Fruit fly (Drosophila melanogaster) whole organism, embryonic: Measurements from ENCODE around the gene WASp.

Source experiments
- Abd-B ChIP-seq: fragments of 200-800 bp; sonication (Bioruptor generic); optimal IDR thresholded peaks from 2 replicates; lab custom pipeline; 2018; ENCODE audit warnings: missing biosample characterization, mild to moderate bottlenecking, missing genetic modification characterization, moderate library complexity
- CG10543 ChIP-seq: fragments of 200-800 bp; sonication (Bioruptor generic); optimal IDR thresholded peaks from 3 replicates; lab custom pipeline; 2017; ENCODE audit warnings: missing biosample characterization, mild to moderate bottlenecking, missing genetic modification characterization, moderate library complexity
- CG15479 ChIP-seq: fragments of 200-800 bp; sonication (Bioruptor generic); optimal IDR thresholded peaks from 3 replicates; lab custom pipeline; 2019; ENCODE audit warnings: missing biosample characterization, mild to moderate bottlenecking, missing genetic modification characterization, moderate library complexity
- CG15601 ChIP-seq: fragments of 200-800 bp; sonication (Bioruptor generic); optimal IDR thresholded peaks from 3 replicates; lab custom pipeline; 2019; ENCODE audit warnings: missing biosample characterization, mild to moderate bottlenecking, missing genetic modification characterization, moderate library complexity
- CG16813 ChIP-seq: fragments of 200-800 bp; sonication (Bioruptor generic); IDR thresholded peaks from 3 replicates; pipeline ENCODE4 v1.3.6; 2022; ENCODE audit warnings: missing biosample characterization, missing genetic modification characterization; ENCODE audit not compliant: partially characterized antibody
- CG1832 ChIP-seq: fragments of 200-800 bp; sonication (Bioruptor generic); optimal IDR thresholded peaks from 2 replicates; lab custom pipeline; 2017; ENCODE audit warnings: missing biosample characterization, mild to moderate bottlenecking, missing genetic modification characterization, inconsistent platforms
- CG2199 ChIP-seq: fragments of 200-800 bp; sonication (Bioruptor generic); IDR thresholded peaks from 3 replicates; pipeline ENCODE4 v1.3.6; 2022; ENCODE audit warnings: missing biosample characterization, missing genetic modification characterization
- CG2889 ChIP-seq: fragments of 200-800 bp; sonication (Bioruptor generic); IDR thresholded peaks from 3 replicates; pipeline ENCODE4 v1.3.6; 2022; ENCODE audit warnings: missing biosample characterization, missing genetic modification characterization
- CG6791 ChIP-seq: fragments of 200-800 bp; sonication (Bioruptor generic); IDR thresholded peaks from 3 replicates; pipeline ENCODE4 v1.3.6; 2022; ENCODE audit warnings: missing biosample characterization, missing genetic modification characterization; ENCODE audit not compliant: partially characterized antibody
- CG7745 ChIP-seq: fragments of 200-800 bp; sonication (Bioruptor generic); optimal IDR thresholded peaks from 2 replicates; lab custom pipeline; 2018; ENCODE audit warnings: missing biosample characterization, mild to moderate bottlenecking, missing genetic modification characterization, moderate library complexity
- CG7987 ChIP-seq: fragments of 200-800 bp; sonication (Bioruptor generic); optimal IDR thresholded peaks from 2 replicates; lab custom pipeline; 2018; ENCODE audit warnings: missing biosample characterization, mild to moderate bottlenecking, missing genetic modification characterization, moderate library complexity
- CG8359 ChIP-seq: fragments of 200-800 bp; sonication (Bioruptor generic); optimal IDR thresholded peaks from 2 replicates; lab custom pipeline; 2017; ENCODE audit warnings: missing biosample characterization, mild to moderate bottlenecking, missing genetic modification characterization, borderline replicate concordance
- CG9215 ChIP-seq: fragments of 200-800 bp; sonication (Bioruptor generic); IDR thresholded peaks from 2 replicates; pipeline ENCODE4 v1.3.6; 2022; ENCODE audit warnings: missing biosample characterization, missing genetic modification characterization
- CHES-1-like ChIP-seq: fragments of 200-800 bp; sonication (Bioruptor generic); optimal IDR thresholded peaks from 2 replicates; lab custom pipeline; 2016; ENCODE audit warnings: missing biosample characterization, missing genetic modification characterization
- D ChIP-seq, 2 experiments: fragments of 200-800 bp in 1 of 2; fragments of >200 bp in 1 of 2; sonication (Bioruptor generic) in 1 of 2; optimal IDR thresholded peaks; 2 replicates in 1 of 2; 3 replicates in 1 of 2; lab custom pipeline; 2017; ENCODE audit warnings: mild to moderate bottlenecking in 1 of 2, missing biosample characterization in 1 of 2, missing genetic modification characterization in 1 of 2, missing genetic modification reagents in 1 of 2
- Dip2 ChIP-seq: fragments of 200-800 bp; sonication (Bioruptor generic); IDR thresholded peaks from 2 replicates; pipeline ENCODE4 v1.3.6; 2022; ENCODE audit warnings: missing biosample characterization, missing genetic modification characterization
- Fer2 ChIP-seq: fragments of 200-800 bp; sonication (Bioruptor generic); optimal IDR thresholded peaks from 2 replicates; lab custom pipeline; 2018; ENCODE audit warnings: missing biosample characterization, mild to moderate bottlenecking, missing genetic modification characterization, moderate library complexity
- H15 ChIP-seq: fragments of 200-800 bp; sonication (Bioruptor generic); IDR thresholded peaks from 3 replicates; pipeline ENCODE4 v1.3.6; 2022; ENCODE audit warnings: missing biosample characterization, missing genetic modification characterization
- Hand ChIP-seq: fragments of 200-800 bp; sonication (Bioruptor generic); optimal IDR thresholded peaks from 2 replicates; lab custom pipeline; 2017; ENCODE audit warnings: mild to moderate bottlenecking, missing biosample characterization, missing genetic modification reagents, missing genetic modification characterization
- Hr51 ChIP-seq, 2 experiments: fragments of 200-800 bp; sonication (Bioruptor generic); optimal IDR thresholded peaks; 2 replicates in 1 of 2; 3 replicates in 1 of 2; lab custom pipeline; 2016 to 2018; ENCODE audit warnings: missing biosample characterization in 2 of 2, missing genetic modification characterization in 2 of 2, mild to moderate bottlenecking in 1 of 2, moderate library complexity in 1 of 2
- Hr78 ChIP-seq, 2 experiments: fragments of 200-800 bp in 1 of 2; fragments of >200 bp in 1 of 2; sonication (Bioruptor generic) in 1 of 2; optimal IDR thresholded peaks; 2 replicates each; lab custom pipeline; 2017 to 2019; ENCODE audit warnings: missing biosample characterization in 2 of 2, missing genetic modification characterization in 2 of 2, mild to moderate bottlenecking in 1 of 2, moderate library complexity in 1 of 2
- Med ChIP-seq: fragments of 200-800 bp; sonication (Bioruptor generic); peaks from one replicate; lab custom pipeline; 2016; ENCODE audit warnings: missing biosample characterization, missing genetic modification characterization, mild to moderate bottlenecking, inconsistent platforms, moderate library complexity
- abd-A ChIP-seq: fragments of 200-800 bp; sonication (Bioruptor generic); optimal IDR thresholded peaks from 3 replicates; lab custom pipeline; 2019; ENCODE audit warnings: missing biosample characterization, mild to moderate bottlenecking, missing genetic modification characterization, moderate library complexity
- chinmo ChIP-seq: fragments of 200-800 bp; sonication (Bioruptor generic); IDR thresholded peaks from 4 replicates; pipeline ENCODE4 v1.3.6; 2022; ENCODE audit warnings: missing biosample characterization, missing genetic modification characterization; ENCODE audit not compliant: partially characterized antibody
- corto ChIP-seq: fragments of 200-800 bp; sonication (Bioruptor generic); optimal IDR thresholded peaks from 2 replicates; lab custom pipeline; 2016; ENCODE audit warnings: missing biosample characterization, mild to moderate bottlenecking, missing genetic modification characterization, moderate library complexity
- crol ChIP-seq: fragments of 200-800 bp; sonication (Bioruptor generic); IDR thresholded peaks from 2 replicates; pipeline ENCODE4 v1.3.6; 2022; ENCODE audit warnings: missing biosample characterization, missing genetic modification characterization
- crp ChIP-seq, 2 experiments: fragments of 200-800 bp; sonication (Bioruptor generic); optimal IDR thresholded peaks; 2 replicates in 1 of 2; 3 replicates in 1 of 2; lab custom pipeline; 2017; ENCODE audit warnings: missing biosample characterization in 2 of 2, missing genetic modification characterization in 2 of 2, mild to moderate bottlenecking in 1 of 2, moderate library complexity in 1 of 2
- grn ChIP-seq: fragments of 200-800 bp; sonication (Bioruptor generic); optimal IDR thresholded peaks from 3 replicates; lab custom pipeline; 2017; ENCODE audit warnings: missing biosample characterization, missing genetic modification characterization
- h ChIP-seq: fragments of >200 bp; optimal IDR thresholded peaks from 2 replicates; lab custom pipeline; 2017
- kni ChIP-seq: fragments of 200-800 bp; sonication (Bioruptor generic); optimal IDR thresholded peaks from 3 replicates; lab custom pipeline; 2017; ENCODE audit warnings: mild to moderate bottlenecking, missing biosample characterization, missing genetic modification reagents, missing genetic modification characterization
- nom ChIP-seq: fragments of 200-800 bp; sonication (Bioruptor generic); optimal IDR thresholded peaks from 2 replicates; lab custom pipeline; 2017; ENCODE audit warnings: missing biosample characterization, missing genetic modification characterization, mild to moderate bottlenecking, moderate library complexity, missing genetic modification reagents
- pfk ChIP-seq: fragments of 200-800 bp; sonication (Bioruptor generic); optimal IDR thresholded peaks from 2 replicates; lab custom pipeline; 2018; ENCODE audit warnings: missing biosample characterization, mild to moderate bottlenecking, missing genetic modification characterization, moderate library complexity
- psq ChIP-seq: fragments of 200-800 bp; sonication (Bioruptor generic); optimal IDR thresholded peaks from 2 replicates; lab custom pipeline; 2017; ENCODE audit warnings: missing biosample characterization, missing genetic modification characterization
- sd ChIP-seq: fragments of 200-800 bp; sonication (Bioruptor generic); optimal IDR thresholded peaks from 3 replicates; lab custom pipeline; 2018; ENCODE audit warnings: missing biosample characterization, mild to moderate bottlenecking, missing genetic modification characterization, moderate library complexity
- sens ChIP-seq: fragments of 200-800 bp; sonication (Bioruptor generic); peaks from one replicate; lab custom pipeline; 2016; ENCODE audit warnings: missing biosample characterization, missing genetic modification characterization
- sob ChIP-seq: fragments of 200-800 bp; sonication (Bioruptor generic); IDR thresholded peaks from 2 replicates; pipeline ENCODE4 v1.3.6; 2022; ENCODE audit warnings: missing biosample characterization, missing genetic modification characterization
- sqz ChIP-seq: fragments of 200-800 bp; sonication (Bioruptor generic); optimal IDR thresholded peaks from 3 replicates; lab custom pipeline; 2018; ENCODE audit warnings: missing biosample characterization, mild to moderate bottlenecking, missing genetic modification characterization
- tap ChIP-seq: fragments of 200-800 bp; optimal IDR thresholded peaks from 3 replicates; lab custom pipeline; 2019; ENCODE audit warnings: missing biosample characterization, mild to moderate bottlenecking, missing genetic modification characterization, moderate library complexity
- yki ChIP-seq: fragments of >200 bp; optimal IDR thresholded peaks from 3 replicates; lab custom pipeline; 2018
- z ChIP-seq: fragments of 200-800 bp; sonication (Bioruptor generic); IDR thresholded peaks from 3 replicates; pipeline ENCODE4 v1.3.6; 2022; ENCODE audit warnings: missing biosample characterization, missing genetic modification characterization
- zen2 ChIP-seq: fragments of 200-800 bp; sonication (Bioruptor generic); IDR thresholded peaks from 3 replicates; pipeline ENCODE4 v1.3.6; 2022; ENCODE audit warnings: missing biosample characterization, missing genetic modification characterization; ENCODE audit not compliant: partially characterized antibody

Gene WASp

dm6 chr3R:28861309-28862157, 29.7 kb upstream of the WASp start (continued):
- TF ChIP-seq sens (GFP tag; lab: Kevin White, UChicago) (peak; percentile 28), CG6791 (peak; percentile 37; the same call in 1 of the 3 replicates), Abd-B (GFP tag; lab: Kevin White, UChicago) (no peak), zen2 (GFP tag; lab: Robert Waterston, UW) (peak; percentile 51; the same call in 1 of the 3 replicates), grn (peak; percentile 96), CG16813 (GFP tag; lab: Robert Waterston, UW) (peak; percentile 30; the same call in 1 of the 3 replicates), CHES-1-like (GFP tag; lab: Kevin White, UChicago) (no peak), h (lab: Kevin White, UChicago) (no peak), z (GFP tag; lab: Robert Waterston, UW) (peak; percentile 71), CG15601 (tag; lab: Kevin White, UChicago) (no peak), chinmo (peak; percentile 75; the same call in 2 of the 4 replicates), CG10543 (no peak), corto (GFP tag; lab: Kevin White, UChicago) (peak; percentile 9), Hand (GFP tag; lab: Kevin White, UChicago) (no peak), CG9215 (GFP tag; lab: Robert Waterston, UW) (no peak), yki (lab: Kevin White, UChicago) (peak; percentile 95), Fer2 (no peak), Hr51 (GFP tag; optimal IDR thresholded peaks at IDR 0.05; lab: Kevin White, UChicago) (no peak), sob (GFP tag; lab: Robert Waterston, UW) (peak; percentile 61), nom (peak; percentile 17), kni (peak; percentile 73), Dip2 (GFP tag; lab: Robert Waterston, UW) (no peak), CG2889 (GFP tag; lab: Robert Waterston, UW) (no peak), psq (GFP tag; lab: Kevin White, UChicago) (peak; percentile 39), Hr78 (GFP tag; optimal IDR thresholded peaks at IDR 0.05; lab: Kevin White, UChicago) (peak in 1 of 2 experiments; percentile 55), CG1832 (GFP tag; lab: Kevin White, UChicago) (peak; percentile 46), pfk (GFP tag; lab: Kevin White, UChicago) (no peak)

dm6 chr3R:28860582-28860981, 28.8 kb upstream of the WASp start:
- TF ChIP-seq CG2199 (GFP tag; lab: Robert Waterston, UW) (peak; percentile 53; the same call in 1 of the 3 replicates), CG7745 (peak; percentile 70), CG15479 (GFP tag; lab: Kevin White, UChicago) (peak; percentile 9), sqz (GFP tag; lab: Kevin White, UChicago) (peak; percentile 9), crp (GFP tag; optimal IDR thresholded peaks at IDR 0.05; lab: Kevin White, UChicago) (no peak), tap (tag; lab: Kevin White, UChicago) (no peak), D (optimal IDR thresholded peaks at IDR 0.05; lab: Kevin White, UChicago) (peak; percentile 18), D (GFP tag; optimal IDR thresholded peaks at IDR 0.05; lab: Kevin White, UChicago) (no peak), CG8359 (GFP tag; lab: Kevin White, UChicago) (no peak), H15 (no peak), sd (tag; lab: Kevin White, UChicago) (no peak), abd-A (tag; lab: Kevin White, UChicago) (peak; percentile 28), CG7987 (GFP tag; lab: Kevin White, UChicago) (no peak), grn (peak; percentile 51), crol (GFP tag; lab: Robert Waterston, UW) (0 out of 2 replicates have a peak, but pooled peaks have one; percentile 11), sens (GFP tag; lab: Kevin White, UChicago) (peak; percentile 5), Med (GFP tag; lab: Kevin White, UChicago) (peak; percentile 46)
